Fruit fly (Drosophila melanogaster) whole organism, embryonic: ENCODE data around the gene Pits.

Experiments
- BEAF-32 ChIP-seq: fragments of 200-800 bp; sonication (Bioruptor generic); optimal IDR thresholded peaks from 3 replicates; lab custom pipeline; 2017; ENCODE audit warnings: missing biosample characterization, missing genetic modification characterization, mild to moderate bottlenecking, moderate library complexity, missing genetic modification reagents
- CG10267 ChIP-seq: fragments of 200-800 bp; sonication (Bioruptor generic); optimal IDR thresholded peaks from 2 replicates; lab custom pipeline; 2018; ENCODE audit warnings: missing biosample characterization, mild to moderate bottlenecking, missing genetic modification characterization, moderate library complexity
- CG10321 ChIP-seq: fragments of 200-800 bp; sonication (Bioruptor generic); IDR thresholded peaks from 2 replicates; pipeline ENCODE4 v1.3.6; 2022; ENCODE audit warnings: missing biosample characterization, missing genetic modification characterization
- CG11398 ChIP-seq: fragments of 200-800 bp; sonication (Bioruptor generic); optimal IDR thresholded peaks from 2 replicates; lab custom pipeline; 2016; ENCODE audit warnings: missing biosample characterization, missing genetic modification characterization
- CG11695 ChIP-seq: fragments of 200-800 bp; sonication (Bioruptor generic); IDR thresholded peaks from 3 replicates; pipeline ENCODE4 v1.3.6; 2022; ENCODE audit warnings: missing biosample characterization, missing genetic modification characterization
- CG13287 ChIP-seq: fragments of 200-800 bp; sonication (Bioruptor generic); IDR thresholded peaks from 2 replicates; pipeline ENCODE4 v1.3.6; 2022; ENCODE audit warnings: missing biosample characterization, missing genetic modification characterization; ENCODE audit not compliant: partially characterized antibody
- CG15011 ChIP-seq: fragments of 200-800 bp; sonication (Bioruptor generic); optimal IDR thresholded peaks from 3 replicates; lab custom pipeline; 2018; ENCODE audit warnings: missing biosample characterization, mild to moderate bottlenecking, missing genetic modification characterization
- CG16863 ChIP-seq: fragments of 200-800 bp; sonication (Bioruptor generic); optimal IDR thresholded peaks from 3 replicates; lab custom pipeline; 2016; ENCODE audit warnings: missing biosample characterization, missing genetic modification characterization
- CG1792 ChIP-seq: fragments of 200-800 bp; sonication (Bioruptor generic); optimal IDR thresholded peaks from 2 replicates; lab custom pipeline; 2016; ENCODE audit warnings: missing biosample characterization, missing genetic modification characterization
- CG1832 ChIP-seq: fragments of 200-800 bp; sonication (Bioruptor generic); optimal IDR thresholded peaks from 2 replicates; lab custom pipeline; 2017; ENCODE audit warnings: missing biosample characterization, mild to moderate bottlenecking, missing genetic modification characterization, inconsistent platforms
- CG18619 ChIP-seq: fragments of 200-800 bp; sonication (Bioruptor generic); optimal IDR thresholded peaks from 3 replicates; lab custom pipeline; 2017; ENCODE audit warnings: missing biosample characterization, mild to moderate bottlenecking, missing genetic modification characterization
- CG30020 ChIP-seq: fragments of 200-800 bp; optimal IDR thresholded peaks from 2 replicates; lab custom pipeline; 2019; ENCODE audit warnings: missing biosample characterization, mild to moderate bottlenecking, missing genetic modification characterization, moderate library complexity
- CG3065 ChIP-seq: fragments of 200-800 bp; sonication (Bioruptor generic); optimal IDR thresholded peaks from 2 replicates; lab custom pipeline; 2016; ENCODE audit warnings: missing biosample characterization, missing genetic modification characterization
- CG3726 ChIP-seq: fragments of 200-800 bp; sonication (Bioruptor generic); IDR thresholded peaks from 3 replicates; pipeline ENCODE4, ENCODE4 v1.3.6; 2022; ENCODE audit warnings: missing biosample characterization, missing genetic modification characterization
- CG7372 ChIP-seq: fragments of 200-800 bp; sonication (Bioruptor generic); IDR thresholded peaks from 2 replicates; pipeline ENCODE4 v1.3.6; 2022; ENCODE audit warnings: missing biosample characterization, missing genetic modification characterization
- CG8290 ChIP-seq, 3 experiments: fragments of 200-800 bp; sonication (Bioruptor generic); optimal IDR thresholded peaks; 2 replicates each; lab custom pipeline; 2016 to 2019; ENCODE audit warnings: missing biosample characterization in 3 of 3, missing genetic modification characterization in 3 of 3, mild to moderate bottlenecking in 2 of 3, moderate library complexity in 1 of 3
- Chrac-16 ChIP-seq: fragments of 200-800 bp; sonication (Bioruptor generic); optimal IDR thresholded peaks from 3 replicates; lab custom pipeline; 2016; ENCODE audit warnings: missing biosample characterization, missing genetic modification characterization
- CoRest ChIP-seq: fragments of 200-800 bp; sonication (Bioruptor generic); optimal IDR thresholded peaks from 3 replicates; lab custom pipeline; 2018; ENCODE audit warnings: missing biosample characterization, mild to moderate bottlenecking, missing genetic modification characterization, moderate library complexity
- CrebB ChIP-seq: fragments of 200-800 bp; sonication (Bioruptor generic); optimal IDR thresholded peaks from 3 replicates; lab custom pipeline; 2018; ENCODE audit warnings: missing biosample characterization, mild to moderate bottlenecking, missing genetic modification characterization
- Doc3 ChIP-seq: fragments of 200-800 bp; sonication (Bioruptor generic); IDR thresholded peaks from 3 replicates; pipeline ENCODE4 v1.3.6; 2022; ENCODE audit warnings: missing biosample characterization, missing genetic modification characterization; ENCODE audit not compliant: partially characterized antibody
- E2f1 ChIP-seq: fragments of 200-800 bp; sonication (Bioruptor generic); IDR thresholded peaks from 2 replicates; pipeline ENCODE4 v1.3.6; 2022; ENCODE audit warnings: missing biosample characterization, missing genetic modification characterization
- Ets65A ChIP-seq: fragments of 200-800 bp; sonication (Bioruptor generic); peaks from one replicate; lab custom pipeline; 2016; ENCODE audit warnings: missing biosample characterization, missing genetic modification characterization
- HLH54F ChIP-seq: fragments of 200-800 bp; sonication (Bioruptor generic); optimal IDR thresholded peaks from 3 replicates; lab custom pipeline; 2016; ENCODE audit warnings: missing biosample characterization, missing genetic modification characterization
- Hr51 ChIP-seq, 2 experiments: fragments of 200-800 bp; sonication (Bioruptor generic); optimal IDR thresholded peaks; 2 replicates in 1 of 2; 3 replicates in 1 of 2; lab custom pipeline; 2016 to 2018; ENCODE audit warnings: missing biosample characterization in 2 of 2, missing genetic modification characterization in 2 of 2, mild to moderate bottlenecking in 1 of 2, moderate library complexity in 1 of 2
- Jarid2 ChIP-seq: fragments of 200-800 bp; sonication (Bioruptor generic); optimal IDR thresholded peaks from 3 replicates; lab custom pipeline; 2017; ENCODE audit warnings: mild to moderate bottlenecking, missing biosample characterization, missing genetic modification reagents, missing genetic modification characterization
- Mad ChIP-seq: fragments of 200-800 bp; sonication (Bioruptor generic); optimal IDR thresholded peaks from 2 replicates; lab custom pipeline; 2016; ENCODE audit warnings: missing biosample characterization, missing genetic modification characterization
- Neu2 ChIP-seq: fragments of 200-800 bp; sonication (Bioruptor generic); optimal IDR thresholded peaks from 3 replicates; lab custom pipeline; 2016; ENCODE audit warnings: missing biosample characterization, missing genetic modification characterization, borderline replicate concordance
- NfI ChIP-seq: fragments of 200-800 bp; sonication (Bioruptor generic); optimal IDR thresholded peaks from 3 replicates; lab custom pipeline; 2018; ENCODE audit warnings: missing biosample characterization, mild to moderate bottlenecking, missing genetic modification characterization, moderate library complexity
- PHDP ChIP-seq: fragments of 200-800 bp; sonication (Bioruptor generic); optimal IDR thresholded peaks from 3 replicates; lab custom pipeline; 2018; ENCODE audit warnings: missing biosample characterization, mild to moderate bottlenecking, missing genetic modification characterization, moderate library complexity
- Taf1 ChIP-seq: fragments of 200-800 bp; sonication (Bioruptor generic); IDR thresholded peaks from 2 replicates; pipeline ENCODE4 v1.3.6; 2022; ENCODE audit warnings: missing biosample characterization, missing genetic modification characterization
- Vsx1 ChIP-seq: fragments of 200-800 bp; sonication (Bioruptor generic); optimal IDR thresholded peaks from 2 replicates; lab custom pipeline; 2017; ENCODE audit warnings: missing biosample characterization, mild to moderate bottlenecking, missing genetic modification characterization, missing genetic modification reagents
- Xbp1 ChIP-seq: fragments of 200-800 bp; sonication (Bioruptor generic); optimal IDR thresholded peaks from 3 replicates; lab custom pipeline; 2016; ENCODE audit warnings: missing biosample characterization, mild to moderate bottlenecking, missing genetic modification characterization
- ab ChIP-seq: fragments of 200-800 bp; sonication (Bioruptor generic); optimal IDR thresholded peaks from 2 replicates; lab custom pipeline; 2016; ENCODE audit warnings: missing biosample characterization, missing genetic modification characterization
- bab2 ChIP-seq: fragments of 200-800 bp; sonication (Bioruptor generic); optimal IDR thresholded peaks from 2 replicates; lab custom pipeline; 2016; ENCODE audit warnings: missing biosample characterization, missing genetic modification characterization
- corto ChIP-seq: fragments of 200-800 bp; sonication (Bioruptor generic); optimal IDR thresholded peaks from 2 replicates; lab custom pipeline; 2016; ENCODE audit warnings: missing biosample characterization, mild to moderate bottlenecking, missing genetic modification characterization, moderate library complexity
- crp ChIP-seq, 2 experiments: fragments of 200-800 bp; sonication (Bioruptor generic); optimal IDR thresholded peaks; 2 replicates in 1 of 2; 3 replicates in 1 of 2; lab custom pipeline; 2017; ENCODE audit warnings: missing biosample characterization in 2 of 2, missing genetic modification characterization in 2 of 2, mild to moderate bottlenecking in 1 of 2, moderate library complexity in 1 of 2
- da ChIP-seq: fragments of 200-800 bp; sonication (Bioruptor generic); optimal IDR thresholded peaks from 2 replicates; lab custom pipeline; 2016; ENCODE audit warnings: missing biosample characterization, missing genetic modification characterization
- dmrt11E ChIP-seq: fragments of 200-800 bp; sonication (Bioruptor generic); optimal IDR thresholded peaks from 3 replicates; lab custom pipeline; 2018; ENCODE audit warnings: missing biosample characterization, mild to moderate bottlenecking, missing genetic modification characterization, moderate library complexity
- ken ChIP-seq: fragments of 200-800 bp; sonication (Bioruptor generic); IDR thresholded peaks from 3 replicates; pipeline ENCODE4 v1.3.6; 2022; ENCODE audit warnings: missing biosample characterization, missing genetic modification characterization
- lilli ChIP-seq: fragments of 200-800 bp; sonication (Bioruptor generic); optimal IDR thresholded peaks from 3 replicates; lab custom pipeline; 2016; ENCODE audit warnings: missing biosample characterization, missing genetic modification characterization
- p53 ChIP-seq: fragments of 200-800 bp; sonication (Bioruptor generic); optimal IDR thresholded peaks from 2 replicates; lab custom pipeline; 2016; ENCODE audit warnings: missing biosample characterization, missing genetic modification characterization
- peb ChIP-seq: fragments of 200-800 bp; sonication (Bioruptor generic); IDR thresholded peaks from 2 replicates; pipeline ENCODE4 v1.3.6; 2022; ENCODE audit warnings: missing biosample characterization, missing genetic modification characterization
- sc ChIP-seq, 3 experiments: fragments of >200 bp in 2 of 3; fragments of 200-800 bp in 1 of 3; sonication (Bioruptor generic) in 1 of 3; optimal IDR thresholded peaks; 2 replicates in 2 of 3; 3 replicates in 1 of 3; lab custom pipeline; 2017; ENCODE audit warnings: mild to moderate bottlenecking in 1 of 3, missing biosample characterization in 1 of 3, missing genetic modification characterization in 1 of 3, missing genetic modification reagents in 1 of 3
- schlank ChIP-seq: fragments of 200-800 bp; sonication (Bioruptor generic); optimal IDR thresholded peaks from 2 replicates; lab custom pipeline; 2018; ENCODE audit warnings: missing biosample characterization, mild to moderate bottlenecking, missing genetic modification characterization
- sna ChIP-seq: fragments of 200-800 bp; sonication (Bioruptor generic); IDR thresholded peaks from 2 replicates; pipeline ENCODE4 v1.3.6; 2022; ENCODE audit warnings: missing biosample characterization, missing genetic modification characterization; ENCODE audit not compliant: partially characterized antibody
- tio ChIP-seq: fragments of 200-800 bp; sonication (Bioruptor generic); optimal IDR thresholded peaks from 2 replicates; lab custom pipeline; 2017; ENCODE audit warnings: missing biosample characterization, missing genetic modification characterization, inconsistent platforms
- vvl ChIP-seq: fragments of 200-800 bp; sonication (Bioruptor generic); IDR thresholded peaks from 2 replicates; pipeline ENCODE4 v1.3.6; 2022; ENCODE audit warnings: missing biosample characterization, missing genetic modification characterization
- wdn ChIP-seq: fragments of 200-800 bp; sonication (Bioruptor generic); IDR thresholded peaks from 2 replicates; pipeline ENCODE4 v1.3.6; 2022; ENCODE audit warnings: missing biosample characterization, missing genetic modification characterization

Gene Pits

dm6 chrX:12575827-12576408 lies 7.1 kb downstream of the Pits start (continued):
- TF ChIP-seq CG30020: peak; percentile 19
- peak; percentile 37 for TF ChIP-seq Vsx1
- no peak for TF ChIP-seq CG3726 (GFP tag; lab: Robert Waterston, UW)
- TF ChIP-seq HLH54F (GFP tag; lab: Kevin White, UChicago): peak; percentile 15
- TF ChIP-seq wdn (GFP tag; lab: Robert Waterston, UW): no peak
- no peak for TF ChIP-seq CG13287 (GFP tag; lab: Robert Waterston, UW)
- no peak for TF ChIP-seq sc (optimal IDR thresholded peaks at IDR 0.05; lab: Kevin White, UChicago)
- TF ChIP-seq sc (GFP tag; optimal IDR thresholded peaks at IDR 0.05; lab: Kevin White, UChicago): peak; percentile 79
- no peak for TF ChIP-seq Doc3 (GFP tag; lab: Robert Waterston, UW)
- no peak for TF ChIP-seq CG1792 (GFP tag; lab: Kevin White, UChicago)
- TF ChIP-seq CG11695: 0 out of 3 replicates have a peak, but pooled peaks have one; percentile 38
- TF ChIP-seq PHDP: peak; percentile 66
- TF ChIP-seq CG10267: peak; percentile 68
- TF ChIP-seq CG3065 (GFP tag; lab: Kevin White, UChicago): peak; percentile 29
- peak; percentile 64 for TF ChIP-seq Chrac-16
- peak; percentile 82 for TF ChIP-seq CoRest (tag; lab: Kevin White, UChicago)
- peak; percentile 44; the same call in 1 of the 2 replicates for TF ChIP-seq E2f1 (GFP tag; lab: Robert Waterston, UW)
- TF ChIP-seq Jarid2 (GFP tag; lab: Kevin White, UChicago): peak; percentile 6
- TF ChIP-seq Xbp1: peak; percentile 66
- TF ChIP-seq BEAF-32 (GFP tag; lab: Kevin White, UChicago): no peak
- peak; percentile 51 for TF ChIP-seq CG8290 (GFP tag; optimal IDR thresholded peaks at IDR 0.05; lab: Kevin White, UChicago)
- TF ChIP-seq CG8290 (tag; optimal IDR thresholded peaks at IDR 0.05; lab: Kevin White, UChicago): no peak
- peak; percentile 66 for TF ChIP-seq vvl (GFP tag; lab: Robert Waterston, UW)
- no peak for TF ChIP-seq Neu2 (GFP tag; lab: Kevin White, UChicago)
- TF ChIP-seq schlank (tag; lab: Kevin White, UChicago): no peak
- TF ChIP-seq Hr51 (GFP tag; optimal IDR thresholded peaks at IDR 0.05; lab: Kevin White, UChicago): peak in 1 of 2 experiments; percentile 48
- TF ChIP-seq da (GFP tag; lab: Kevin White, UChicago): no peak
- TF ChIP-seq Taf1: no peak
- TF ChIP-seq Mad (GFP tag; lab: Kevin White, UChicago): peak; percentile 25
- peak; percentile 27 for TF ChIP-seq corto (GFP tag; lab: Kevin White, UChicago)
- peak; percentile 93 for TF ChIP-seq dmrt11E (tag; lab: Kevin White, UChicago)
- no peak for TF ChIP-seq NfI
- peak; percentile 78 for TF ChIP-seq CG10321 (GFP tag; lab: Robert Waterston, UW)
- peak; percentile 20 for TF ChIP-seq Ets65A (GFP tag; lab: Kevin White, UChicago)
- no peak for TF ChIP-seq p53 (GFP tag; lab: Kevin White, UChicago)
- peak; percentile 52 for TF ChIP-seq CG18619 (GFP tag; lab: Kevin White, UChicago)
- no peak for TF ChIP-seq ab (GFP tag; lab: Kevin White, UChicago)
- TF ChIP-seq CG15011 (GFP tag; lab: Kevin White, UChicago): no peak
- no peak for TF ChIP-seq CG11398 (GFP tag; lab: Kevin White, UChicago)
- TF ChIP-seq bab2: peak; percentile 42
- peak; percentile 80 for TF ChIP-seq CG1832 (GFP tag; lab: Kevin White, UChicago)
- no peak for TF ChIP-seq sna (GFP tag; lab: Robert Waterston, UW)
- no peak for TF ChIP-seq CG7372 (GFP tag; lab: Robert Waterston, UW)
- no peak for TF ChIP-seq CrebB (tag; lab: Kevin White, UChicago)
- TF ChIP-seq ken (GFP tag; lab: Robert Waterston, UW): 0 out of 3 replicates have a peak, but pooled peaks have one; percentile 23
- TF ChIP-seq tio (GFP tag; lab: Kevin White, UChicago): peak; percentile 85
- peak; percentile 44; the same call in 1 of the 2 replicates for TF ChIP-seq peb
- TF ChIP-seq CG16863 (GFP tag; lab: Kevin White, UChicago): peak; percentile 59
- no peak for TF ChIP-seq crp (GFP tag; optimal IDR thresholded peaks at IDR 0.05; lab: Kevin White, UChicago)
- peak; percentile 30 for TF ChIP-seq lilli
